Worm (Caenorhabditis elegans) whole organism, L2 larva: ENCODE measurements around the gene cyp-33D1.

Source experiments
- C34F6.9 ChIP-seq: fragments of 150-350 bp; optimal IDR thresholded peaks from 2 replicates; lab custom pipeline; 2014; ENCODE audit warnings: missing biosample characterization, missing genetic modification characterization
- F13H6.1 ChIP-seq: sonication (generic microtip); optimal IDR thresholded peaks from 2 replicates; lab custom pipeline; 2016; ENCODE audit warnings: missing genetic modification characterization, missing compliant biosample characterization
- R02D3.7 ChIP-seq: fragments of 150-350 bp; optimal IDR thresholded peaks from 2 replicates; lab custom pipeline; 2014; ENCODE audit warnings: missing biosample characterization, missing genetic modification characterization
- Y55F3AM.14 ChIP-seq: fragments of 200-800 bp; sonication (Bioruptor generic); optimal IDR thresholded peaks from 2 replicates; lab custom pipeline; 2018; ENCODE audit warnings: mild to moderate bottlenecking, missing genetic modification characterization, missing compliant biosample characterization
- alr-1 ChIP-seq: fragments of 150-350 bp; optimal IDR thresholded peaks from 2 replicates; lab custom pipeline; 2014; ENCODE audit warnings: missing biosample characterization, missing genetic modification characterization
- aly-2 ChIP-seq: fragments of 150-350 bp; optimal IDR thresholded peaks from 2 replicates; lab custom pipeline; 2014; ENCODE audit warnings: missing biosample characterization, missing genetic modification characterization
- ama-1 ChIP-seq: fragments of 150-350 bp; optimal IDR thresholded peaks from 2 replicates; lab custom pipeline; 2018; ENCODE audit warnings: inconsistent platforms
- blmp-1 ChIP-seq: sonication (generic microtip); optimal IDR thresholded peaks from 2 replicates; lab custom pipeline; 2017; ENCODE audit warnings: missing genetic modification characterization, mild to moderate bottlenecking, missing compliant biosample characterization, antibody characterized with exemption, moderate library complexity; ENCODE audit not compliant: insufficient read depth
- ceh-16 ChIP-seq: fragments of 150-350 bp; optimal IDR thresholded peaks from 2 replicates; lab custom pipeline; 2014; ENCODE audit warnings: missing biosample characterization, missing genetic modification characterization
- crh-2 ChIP-seq: sonication (generic microtip); optimal IDR thresholded peaks from 2 replicates; lab custom pipeline; 2017; ENCODE audit warnings: missing biosample characterization, missing genetic modification characterization
- egl-27 ChIP-seq: sonication (generic microtip); optimal IDR thresholded peaks from 3 replicates; lab custom pipeline; 2017; ENCODE audit warnings: missing biosample characterization, missing genetic modification reagents, missing genetic modification characterization
- elt-1 ChIP-seq: fragments of 150-350 bp; optimal IDR thresholded peaks from 2 replicates; lab custom pipeline; 2014; ENCODE audit warnings: missing biosample characterization, missing genetic modification characterization
- gmeb-1 ChIP-seq: fragments of 150-350 bp; optimal IDR thresholded peaks from 2 replicates; lab custom pipeline; 2014; ENCODE audit warnings: missing biosample characterization, missing genetic modification characterization
- lin-13 ChIP-seq: fragments of 150-350 bp; optimal IDR thresholded peaks from 2 replicates; lab custom pipeline; 2014; ENCODE audit warnings: missing biosample characterization, missing genetic modification reagents, missing genetic modification characterization
- lsy-2 ChIP-seq, 2 experiments: fragments of 150-350 bp in 1 of 2; sonication (generic microtip) in 1 of 2; optimal IDR thresholded peaks; 2 replicates each; lab custom pipeline; 2014 to 2017; ENCODE audit warnings: missing biosample characterization in 2 of 2, missing genetic modification characterization in 2 of 2
- mbf-1 ChIP-seq: sonication (generic microtip); optimal IDR thresholded peaks from 2 replicates; lab custom pipeline; 2017; ENCODE audit warnings: missing biosample characterization, missing genetic modification characterization
- mdl-1 ChIP-seq, 2 experiments: fragments of 150-350 bp in 1 of 2; sonication (generic microtip) in 1 of 2; optimal IDR thresholded peaks; 2 replicates each; lab custom pipeline; 2017; ENCODE audit warnings: missing biosample characterization in 2 of 2, missing genetic modification characterization in 2 of 2
- nhr-129 ChIP-seq: fragments of 150-350 bp; optimal IDR thresholded peaks from 2 replicates; lab custom pipeline; 2014; ENCODE audit warnings: missing biosample characterization, missing genetic modification characterization
- nhr-21 ChIP-seq: fragments of 150-350 bp; optimal IDR thresholded peaks from 2 replicates; lab custom pipeline; 2014; ENCODE audit warnings: missing biosample characterization, missing genetic modification characterization
- nhr-23 ChIP-seq: fragments of 150-350 bp; optimal IDR thresholded peaks from 2 replicates; lab custom pipeline; 2014; ENCODE audit warnings: missing biosample characterization, missing genetic modification reagents, missing genetic modification characterization
- nhr-237 ChIP-seq: fragments of 150-350 bp; optimal IDR thresholded peaks from 2 replicates; lab custom pipeline; 2014; ENCODE audit warnings: missing biosample characterization, missing genetic modification characterization
- nhr-25 ChIP-seq: fragments of 150-350 bp; sonication (generic microtip); optimal IDR thresholded peaks from 3 replicates; lab custom pipeline; 2014; ENCODE audit warnings: missing biosample characterization, missing genetic modification characterization
- nhr-6 ChIP-seq: fragments of 150-350 bp; optimal IDR thresholded peaks from 2 replicates; lab custom pipeline; 2014; ENCODE audit warnings: missing biosample characterization, missing genetic modification characterization
- peb-1 ChIP-seq: fragments of 150-350 bp; optimal IDR thresholded peaks from 2 replicates; lab custom pipeline; 2014; ENCODE audit warnings: missing biosample characterization, missing genetic modification characterization
- sem-4 ChIP-seq: fragments of 150-350 bp; optimal IDR thresholded peaks from 2 replicates; lab custom pipeline; 2014; ENCODE audit warnings: missing biosample characterization, missing genetic modification reagents, missing genetic modification characterization
- sma-3 ChIP-seq: sonication (generic microtip); optimal IDR thresholded peaks from 2 replicates; lab custom pipeline; 2016; ENCODE audit warnings: missing genetic modification reagents, missing genetic modification characterization, missing compliant biosample characterization
- sma-9 ChIP-seq, 2 experiments: fragments of 150-350 bp in 1 of 2; sonication (generic microtip) in 1 of 2; optimal IDR thresholded peaks; 2 replicates each; lab custom pipeline; 2014 to 2016; ENCODE audit warnings: missing genetic modification characterization in 2 of 2, mild to moderate bottlenecking in 1 of 2, missing biosample characterization in 1 of 2, missing compliant biosample characterization in 1 of 2, missing genetic modification reagents in 1 of 2, moderate library complexity in 1 of 2
- unc-55 ChIP-seq: fragments of 150-350 bp; sonication (generic microtip); optimal IDR thresholded peaks from 3 replicates; lab custom pipeline; 2014; ENCODE audit warnings: missing biosample characterization, missing genetic modification reagents, missing genetic modification characterization
- unc-62 ChIP-seq: fragments of 150-350 bp; optimal IDR thresholded peaks from 2 replicates; lab custom pipeline; 2014; ENCODE audit warnings: missing biosample characterization, missing genetic modification reagents, missing genetic modification characterization
- zag-1 ChIP-seq: fragments of 150-350 bp; optimal IDR thresholded peaks from 2 replicates; lab custom pipeline; 2014; ENCODE audit warnings: missing biosample characterization, missing genetic modification characterization
- ztf-11 ChIP-seq: sonication (generic microtip); optimal IDR thresholded peaks from 2 replicates; lab custom pipeline; 2017; ENCODE audit warnings: missing biosample characterization, missing genetic modification characterization

cyp-33D1 gene

DNA sequence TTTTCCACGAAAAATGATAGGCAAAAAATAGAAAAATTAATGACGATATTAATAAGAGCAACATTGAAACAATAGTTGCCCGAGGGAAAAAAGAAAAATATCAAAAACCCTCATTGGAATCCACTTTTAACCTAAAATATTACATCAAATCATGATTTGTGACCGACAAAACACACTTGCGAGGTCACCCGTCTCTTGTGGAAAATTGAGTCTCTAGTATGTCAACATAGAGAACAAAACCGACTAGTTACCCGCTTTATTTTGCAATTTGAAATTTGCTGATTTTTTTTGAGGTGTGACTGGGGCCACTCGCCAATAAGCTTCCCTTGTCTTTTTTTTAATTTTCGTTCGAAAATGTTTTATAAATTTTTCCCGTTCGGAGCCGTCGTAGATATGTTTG, at the start of gene cyp-33D1:
Gene cyp-33D1, minus strand, starts transcription at position 101 of the 400 bp plus-strand sequence.
- TF ChIP-seq sma-3 (GFP tag; lab: Kevin White, UChicago) (no peak), nhr-25 (no peak), R02D3.7 (no peak), ztf-11 (no peak), C34F6.9 (tag; lab: Kevin White, UChicago) (no peak), peb-1 (tag; lab: Kevin White, UChicago) (no peak), unc-62 (no peak), sma-9 (GFP tag; optimal IDR thresholded peaks at IDR 0.05; lab: Kevin White, UChicago) (no peak), sma-9 (tag; optimal IDR thresholded peaks at IDR 0.05; lab: Kevin White, UChicago) (no peak), gmeb-1 (tag; lab: Kevin White, UChicago) (no peak), elt-1 (no peak), ama-1 (lab: Kevin White, UChicago) (no peak), ceh-16 (no peak), alr-1 (tag; lab: Kevin White, UChicago) (no peak)

DNA sequence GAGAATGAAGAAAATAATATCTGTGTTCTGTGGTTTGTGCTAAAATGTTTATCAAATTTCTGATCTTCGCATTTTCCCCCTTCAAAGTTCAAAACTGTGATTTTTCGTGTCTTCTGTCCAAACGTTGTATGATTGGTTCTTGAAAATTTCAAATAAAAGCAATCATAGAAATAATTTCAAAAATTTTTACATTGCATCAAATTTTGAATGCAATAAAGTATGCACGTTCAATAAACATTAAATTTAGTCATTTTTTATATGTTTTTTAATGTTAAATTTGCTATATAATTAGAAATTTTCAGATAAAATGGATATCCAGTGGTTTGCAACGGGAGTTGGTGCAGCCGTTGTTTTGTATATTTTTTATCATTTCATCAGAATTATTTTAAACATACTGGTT, 48.4 kb upstream of the cyp-33D1 start, which contains the start of gene stdh-2:
Gene stdh-2, plus strand, starts transcription at position 301 of the 400 bp plus-strand sequence.
- no peak for TF ChIP-seq F13H6.1 (tag; lab: Kevin White, UChicago)
- no peak for TF ChIP-seq aly-2
- TF ChIP-seq, all 48 proteins: peak for 0

DNA sequence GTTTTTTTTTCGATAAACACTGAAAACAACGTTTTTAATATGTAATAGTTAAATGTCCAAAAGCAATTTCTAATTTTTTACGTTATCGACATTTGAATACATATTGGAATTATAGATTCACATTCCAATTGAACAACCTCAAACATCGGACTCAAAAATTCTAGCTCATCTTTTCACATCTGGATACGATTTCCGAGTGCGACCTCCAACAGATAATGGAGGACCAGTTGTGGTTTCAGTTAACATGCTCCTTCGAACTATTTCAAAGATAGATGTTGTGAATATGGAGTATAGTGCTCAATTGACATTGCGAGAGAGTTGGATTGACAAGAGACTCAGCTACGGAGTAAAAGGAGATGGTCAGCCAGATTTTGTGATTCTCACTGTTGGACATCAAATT, 44.4 kb upstream of the cyp-33D1 start:
- TF ChIP-seq lsy-2 (tag; optimal IDR thresholded peaks at IDR 0.05; lab: Kevin White, UChicago) = no peak
- no peak for TF ChIP-seq mbf-1 (tag; lab: Kevin White, UChicago)

DNA sequence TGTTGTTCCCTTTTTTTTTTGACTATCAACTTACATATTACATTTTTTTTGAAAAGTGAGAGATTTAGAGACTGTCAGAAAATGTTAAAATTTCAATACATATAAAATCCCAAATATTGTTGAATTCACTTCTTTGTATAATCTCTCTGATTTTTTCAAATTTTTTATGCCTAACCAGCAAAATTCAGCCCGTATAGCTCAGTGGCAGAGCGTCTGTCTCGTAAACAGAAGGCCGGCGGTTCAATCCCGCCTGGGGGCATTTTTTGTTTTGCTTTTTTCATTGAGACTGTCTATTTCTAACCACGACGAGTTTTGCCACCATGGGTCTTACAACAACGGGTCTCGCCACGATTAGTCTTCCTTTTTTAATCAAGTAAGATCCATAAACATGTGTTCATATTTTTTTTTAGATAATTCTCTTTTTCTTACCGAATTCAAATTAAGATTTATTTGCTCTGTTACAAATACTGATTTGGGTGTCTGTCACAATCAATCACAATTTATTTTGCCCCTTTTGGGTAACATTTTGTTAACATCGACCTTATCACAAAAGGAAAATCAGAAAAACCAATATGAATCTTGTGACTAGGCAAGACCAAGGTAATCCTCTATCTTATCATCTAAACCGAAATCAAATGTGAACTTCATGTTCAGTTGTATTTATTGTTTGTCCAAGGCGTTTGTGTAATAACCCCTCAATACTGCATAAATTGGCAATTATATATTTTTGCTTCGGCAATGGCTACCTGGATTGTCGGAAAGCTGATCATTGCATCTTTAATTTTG, 43.5 kb upstream of the cyp-33D1 start, which contains the start of gene glc-1:
Gene glc-1, plus strand, starts transcription at position 663 of the 786 bp plus-strand sequence.
- peak; percentile 36 for TF ChIP-seq sma-9 (GFP tag; optimal IDR thresholded peaks at IDR 0.05; lab: Kevin White, UChicago)
- no peak for TF ChIP-seq sma-9 (tag; optimal IDR thresholded peaks at IDR 0.05; lab: Kevin White, UChicago)
- TF ChIP-seq Y55F3AM.14 (GFP tag; lab: Kevin White, UChicago) = no peak
- TF ChIP-seq, all 48 proteins: peak for 1

DNA sequence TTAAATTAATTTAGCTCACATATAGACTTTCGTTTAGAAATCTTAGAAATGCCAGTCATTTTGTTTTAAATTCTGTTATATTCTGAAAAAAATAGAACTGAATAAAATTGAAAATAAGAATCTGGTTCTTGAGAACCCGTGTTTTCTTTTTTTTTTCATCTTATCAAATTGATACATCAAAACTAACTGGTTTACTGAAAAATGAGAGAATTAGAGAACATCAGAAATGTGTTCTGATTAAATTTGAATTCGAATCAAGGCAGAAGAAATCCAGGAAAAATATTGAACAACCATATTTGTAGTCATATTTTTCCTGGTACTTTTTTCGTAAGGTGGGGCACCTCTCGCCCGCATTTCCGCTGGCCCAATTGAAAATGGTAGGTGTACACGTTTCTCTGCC, 42.9 kb upstream of the cyp-33D1 start, which contains the start of gene F11A5.15:
Gene F11A5.15, minus strand, starts transcription at position 101 of the 400 bp plus-strand sequence.
- TF ChIP-seq ama-1 (lab: Kevin White, UChicago) = no peak
- no peak for TF ChIP-seq nhr-23
- TF ChIP-seq ztf-11 = no peak
- no peak for TF ChIP-seq F13H6.1 (tag; lab: Kevin White, UChicago)
- no peak for TF ChIP-seq sma-3 (GFP tag; lab: Kevin White, UChicago)
- no peak for TF ChIP-seq unc-55 (GFP tag; lab: Kevin White, UChicago)
- TF ChIP-seq ceh-16 = no peak
- TF ChIP-seq elt-1 = no peak
- no peak for TF ChIP-seq nhr-6 (tag; lab: Kevin White, UChicago)
- TF ChIP-seq lin-13 (GFP tag; lab: Kevin White, UChicago) = no peak

DNA sequence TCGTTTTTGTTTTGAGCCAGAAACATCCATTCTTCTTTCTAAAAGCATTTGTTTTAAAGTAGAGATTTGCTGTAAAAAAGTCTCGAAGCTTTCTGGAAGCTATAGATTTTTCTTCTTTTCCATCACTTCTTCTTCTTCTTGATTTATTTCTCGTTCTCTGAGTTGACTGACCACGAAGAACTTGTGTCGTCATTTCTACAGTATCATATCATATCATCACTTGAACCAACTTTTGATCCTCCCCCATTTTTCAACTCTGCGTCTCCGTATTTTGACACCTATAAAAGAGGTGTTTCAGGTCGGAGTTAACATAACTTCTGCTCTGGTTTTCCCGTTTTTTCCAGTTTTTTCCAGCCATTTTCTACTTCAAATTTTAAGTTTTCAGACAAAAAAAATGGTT, 38.8 kb upstream of the cyp-33D1 start, which contains the start of gene F11A5.9:
Gene F11A5.9, plus strand, starts transcription at position 386 of the 400 bp plus-strand sequence.
- TF ChIP-seq zag-1 (tag; lab: Kevin White, UChicago) (no peak), C34F6.9 (tag; lab: Kevin White, UChicago) (no peak), nhr-23 (no peak), ceh-16 (no peak), unc-62 (no peak), sem-4 (tag; lab: Kevin White, UChicago) (no peak), R02D3.7 (no peak), sma-9 (GFP tag; optimal IDR thresholded peaks at IDR 0.05; lab: Kevin White, UChicago) (no peak), sma-9 (tag; optimal IDR thresholded peaks at IDR 0.05; lab: Kevin White, UChicago) (no peak), ama-1 (lab: Kevin White, UChicago) (no peak)
- TF ChIP-seq, all 48 proteins: peak for 0

DNA sequence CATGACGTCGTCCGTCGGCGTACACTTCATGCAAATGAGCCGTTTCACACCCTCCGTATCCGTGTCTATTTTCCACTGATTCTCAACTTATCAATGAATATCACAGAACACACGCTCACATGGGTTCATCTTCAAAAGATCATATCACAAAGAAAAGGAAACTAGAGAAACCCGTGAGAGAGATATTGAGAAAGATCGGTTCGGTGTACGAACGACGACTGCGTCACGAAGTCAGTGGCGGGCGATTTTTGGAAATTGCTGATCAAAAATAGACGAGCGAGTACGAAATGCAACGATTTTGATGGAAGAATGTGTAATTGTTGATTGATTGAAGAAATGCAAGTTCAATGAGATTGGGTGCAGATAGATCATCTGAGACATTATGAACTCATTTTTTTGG, 37.7 kb upstream of the cyp-33D1 start:
- TF ChIP-seq nhr-129 = no peak
- TF ChIP-seq sma-9 (GFP tag; optimal IDR thresholded peaks at IDR 0.05; lab: Kevin White, UChicago) = peak; percentile 91
- no peak for TF ChIP-seq sma-9 (tag; optimal IDR thresholded peaks at IDR 0.05; lab: Kevin White, UChicago)
- TF ChIP-seq gmeb-1 (tag; lab: Kevin White, UChicago) = peak; percentile 27
- TF ChIP-seq mdl-1 (tag; optimal IDR thresholded peaks at IDR 0.05; lab: Kevin White, UChicago) = peak in 1 of 2 experiments; percentile 3
- peak; percentile 36 for TF ChIP-seq sma-3 (GFP tag; lab: Kevin White, UChicago)
- no peak for TF ChIP-seq F13H6.1 (tag; lab: Kevin White, UChicago)
- TF ChIP-seq blmp-1 (tag; lab: Kevin White, UChicago) = peak; percentile 49
- TF ChIP-seq nhr-25 = peak; percentile 45
- no peak for TF ChIP-seq C34F6.9 (tag; lab: Kevin White, UChicago)
- TF ChIP-seq nhr-237 (tag; lab: Kevin White, UChicago) = no peak
- TF ChIP-seq alr-1 (tag; lab: Kevin White, UChicago) = no peak
- TF ChIP-seq nhr-21 (tag; lab: Kevin White, UChicago) = peak; percentile 81
- TF ChIP-seq egl-27 (tag; lab: Kevin White, UChicago) = peak; percentile 0
- TF ChIP-seq crh-2 (tag; lab: Kevin White, UChicago) = peak; percentile 5
- TF ChIP-seq Y55F3AM.14 (GFP tag; lab: Kevin White, UChicago) = peak; percentile 14
- TF ChIP-seq, all 48 proteins: peak for 10
